Worm (Caenorhabditis elegans): ENCODE data around the gene ZK84.1.

DNA sequence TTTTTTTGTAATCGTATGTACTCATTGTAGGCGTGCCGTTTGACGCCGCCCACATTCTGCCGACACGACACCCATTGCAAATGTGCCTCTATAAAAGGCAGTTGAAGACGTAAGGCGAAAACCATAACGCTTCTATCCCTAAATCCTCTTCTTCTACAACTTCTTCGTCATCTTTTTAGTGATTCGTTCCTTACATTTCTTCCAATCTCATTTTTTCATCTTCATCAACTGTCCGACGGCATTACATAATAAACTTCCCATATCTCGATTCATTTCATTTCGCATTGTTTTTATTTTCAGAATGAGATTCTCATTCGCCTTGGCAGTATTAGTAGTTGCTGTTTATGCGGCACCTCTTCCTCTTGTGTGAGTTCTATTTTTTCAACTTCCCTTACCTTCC lies at the start of gene ZK84.1:
- TF ChIP-seq unc-62 (GFP tag; optimal IDR thresholded peaks at IDR 0.05) = no peak
- no peak for TF ChIP-seq lin-39 (tag; optimal IDR thresholded peaks at IDR 0.05)
- TF ChIP-seq sea-2 (GFP tag; optimal IDR thresholded peaks at IDR 0.05) = no peak
- no peak for TF ChIP-seq unc-39 (tag; optimal IDR thresholded peaks at IDR 0.05)
